Worm (Caenorhabditis elegans) whole organism, mixed stage, embryonic: ENCODE data around the gene C40A11.8.

ENCODE experiments used
- M03D4.4 ChIP-seq: sonication (generic microtip); optimal IDR thresholded peaks from 2 replicates; lab custom pipeline; 2017; ENCODE audit warnings: mild to moderate bottlenecking, missing genetic modification characterization, missing compliant biosample characterization
- bed-3 ChIP-seq: fragments of 200-800 bp; sonication (Bioruptor generic); optimal IDR thresholded peaks from 3 replicates; lab custom pipeline; 2018; ENCODE audit warnings: mild to moderate bottlenecking, missing genetic modification characterization, moderate library complexity, missing compliant biosample characterization
- blmp-1 ChIP-seq: fragments of 150-350 bp; optimal IDR thresholded peaks from 2 replicates; lab custom pipeline; 2014; ENCODE audit warnings: missing biosample characterization, missing genetic modification characterization
- ceh-43 ChIP-seq: fragments of 200-800 bp; sonication (Bioruptor generic); optimal IDR thresholded peaks from 2 replicates; lab custom pipeline; 2018; ENCODE audit warnings: mild to moderate bottlenecking, missing genetic modification characterization, moderate library complexity, missing compliant biosample characterization
- ceh-83 ChIP-seq: fragments of 200-800 bp; sonication (Bioruptor generic); optimal IDR thresholded peaks from 2 replicates; lab custom pipeline; 2018; ENCODE audit warnings: mild to moderate bottlenecking, missing genetic modification characterization, missing compliant biosample characterization
- cnd-1 ChIP-seq: fragments of 200-800 bp; sonication (Bioruptor generic); optimal IDR thresholded peaks from 2 replicates; lab custom pipeline; 2018; ENCODE audit warnings: mild to moderate bottlenecking, missing genetic modification characterization, missing compliant biosample characterization
- drap-1 ChIP-seq: fragments of 200-800 bp; sonication (Bioruptor generic); optimal IDR thresholded peaks from 3 replicates; lab custom pipeline; 2018; ENCODE audit warnings: mild to moderate bottlenecking, missing genetic modification characterization, missing compliant biosample characterization
- elt-3 ChIP-seq: fragments of 150-350 bp; optimal IDR thresholded peaks from 2 replicates; lab custom pipeline; 2014; ENCODE audit warnings: missing biosample characterization, missing genetic modification characterization
- flh-1 ChIP-seq: fragments of 200-800 bp; sonication (Bioruptor generic); optimal IDR thresholded peaks from 2 replicates; lab custom pipeline; 2018; ENCODE audit warnings: mild to moderate bottlenecking, missing genetic modification characterization, moderate library complexity, missing compliant biosample characterization
- ham-2 ChIP-seq: fragments of 200-800 bp; sonication (Bioruptor generic); optimal IDR thresholded peaks from 2 replicates; lab custom pipeline; 2018; ENCODE audit warnings: mild to moderate bottlenecking, missing genetic modification characterization, missing compliant biosample characterization
- hlh-1 ChIP-seq: fragments of 150-350 bp; optimal IDR thresholded peaks from 2 replicates; lab custom pipeline; 2014; ENCODE audit warnings: missing biosample characterization, missing genetic modification reagents, missing genetic modification characterization
- lin-13 ChIP-seq: fragments of 150-350 bp; optimal IDR thresholded peaks from 2 replicates; lab custom pipeline; 2014; ENCODE audit warnings: missing biosample characterization, missing genetic modification characterization
- lin-32 ChIP-seq: fragments of 200-800 bp; sonication (Bioruptor generic); optimal IDR thresholded peaks from 2 replicates; lab custom pipeline; 2018; ENCODE audit warnings: mild to moderate bottlenecking, missing genetic modification characterization, missing compliant biosample characterization
- lsy-2 ChIP-seq: fragments of 150-350 bp; optimal IDR thresholded peaks from 2 replicates; lab custom pipeline; 2014; ENCODE audit warnings: missing biosample characterization, missing genetic modification characterization
- mab-5 ChIP-seq: fragments of 150-350 bp; optimal IDR thresholded peaks from 2 replicates; lab custom pipeline; 2014; ENCODE audit warnings: missing biosample characterization, missing genetic modification characterization
- mep-1 ChIP-seq: fragments of 150-350 bp; optimal IDR thresholded peaks from 2 replicates; lab custom pipeline; 2017; ENCODE audit warnings: missing biosample characterization, missing genetic modification reagents, missing genetic modification characterization, inconsistent platforms
- mls-2 ChIP-seq: sonication (generic microtip); optimal IDR thresholded peaks from 2 replicates; lab custom pipeline; 2016; ENCODE audit warnings: mild to moderate bottlenecking, missing genetic modification characterization, moderate library complexity, missing compliant biosample characterization
- nhr-2 ChIP-seq: fragments of 150-350 bp; optimal IDR thresholded peaks from 2 replicates; lab custom pipeline; 2014; ENCODE audit warnings: missing biosample characterization, missing genetic modification characterization
- nhr-237 ChIP-seq: fragments of 150-350 bp; optimal IDR thresholded peaks from 2 replicates; lab custom pipeline; 2014; ENCODE audit warnings: missing biosample characterization, missing genetic modification characterization
- nhr-28 ChIP-seq: fragments of 150-350 bp; optimal IDR thresholded peaks from 2 replicates; lab custom pipeline; 2014; ENCODE audit warnings: missing biosample characterization, missing genetic modification characterization
- nhr-76 ChIP-seq: sonication (generic microtip); optimal IDR thresholded peaks from 2 replicates; lab custom pipeline; 2017; ENCODE audit warnings: missing biosample characterization, missing genetic modification characterization
- pha-4 ChIP-seq: fragments of 150-350 bp; optimal IDR thresholded peaks from 2 replicates; lab custom pipeline; 2018; ENCODE audit warnings: missing biosample characterization, missing genetic modification reagents, missing genetic modification characterization
- sem-2 ChIP-seq: fragments of 200-800 bp; sonication (Bioruptor generic); optimal IDR thresholded peaks from 2 replicates; lab custom pipeline; 2018; ENCODE audit warnings: mild to moderate bottlenecking, missing genetic modification characterization, missing compliant biosample characterization
- snpc-4 ChIP-seq: fragments of 150-350 bp; optimal IDR thresholded peaks from 2 replicates; lab custom pipeline; 2014; ENCODE audit warnings: missing biosample characterization, missing genetic modification characterization
- sptf-1 ChIP-seq: sonication (generic microtip); optimal IDR thresholded peaks from 2 replicates; lab custom pipeline; 2017; ENCODE audit warnings: mild to moderate bottlenecking, missing genetic modification characterization, moderate library complexity, missing compliant biosample characterization
- tbx-8 ChIP-seq: fragments of 200-800 bp; sonication (Bioruptor generic); optimal IDR thresholded peaks from 2 replicates; lab custom pipeline; 2018; ENCODE audit warnings: mild to moderate bottlenecking, missing genetic modification characterization, moderate library complexity, missing compliant biosample characterization
- unc-120 ChIP-seq: sonication (generic microtip); optimal IDR thresholded peaks from 2 replicates; lab custom pipeline; 2017; ENCODE audit warnings: missing genetic modification characterization, missing compliant biosample characterization; ENCODE audit not compliant: poor library complexity, severe bottlenecking
- unc-39 ChIP-seq: fragments of 150-350 bp; optimal IDR thresholded peaks from 2 replicates; lab custom pipeline; 2014; ENCODE audit warnings: missing biosample characterization, missing genetic modification characterization
- unc-62 ChIP-seq: fragments of 150-350 bp; optimal IDR thresholded peaks from 2 replicates; lab custom pipeline; 2014; ENCODE audit warnings: missing biosample characterization, missing genetic modification reagents, missing genetic modification characterization
- zip-8 ChIP-seq: fragments of 150-350 bp; optimal IDR thresholded peaks from 2 replicates; lab custom pipeline; 2014; ENCODE audit warnings: missing biosample characterization, missing genetic modification characterization
- ztf-11 ChIP-seq: fragments of 150-350 bp; optimal IDR thresholded peaks from 2 replicates; lab custom pipeline; 2014; ENCODE audit warnings: missing biosample characterization, missing genetic modification characterization

Gene C40A11.8

DNA sequence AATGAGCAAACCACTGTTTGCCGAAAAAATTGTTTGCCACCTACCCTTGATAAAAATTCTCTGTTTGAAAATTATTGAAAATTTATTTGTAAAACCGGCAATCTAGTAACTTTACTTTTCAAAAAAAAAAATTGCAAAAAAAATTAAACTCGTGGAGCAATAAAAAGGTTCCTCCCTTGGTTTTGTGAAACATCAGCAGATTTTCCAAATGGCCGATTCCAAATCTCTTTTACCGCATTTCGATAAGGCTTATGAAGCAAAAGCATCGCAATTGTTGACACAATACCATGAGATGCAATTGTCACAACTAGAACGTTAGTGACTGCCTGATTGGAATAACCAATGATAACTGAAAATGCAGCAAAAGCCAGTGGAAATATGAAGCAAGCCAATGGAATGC is 36.2 kb downstream of the C40A11.8 start:
- no peak for TF ChIP-seq lin-13 (tag; lab: Kevin White, UChicago)

ce11 chrII:2112948-2113347 is 37.8 kb downstream of the C40A11.8 start, which contains the start of gene R52.6:
Gene R52.6 (minus strand): TSS chrII:2113048.
- no peak for TF ChIP-seq mls-2
- TF ChIP-seq nhr-2 (tag; lab: Kevin White, UChicago): no peak
- TF ChIP-seq ham-2 (GFP tag; lab: Kevin White, UChicago): no peak
- TF ChIP-seq sem-2 (GFP tag; lab: Kevin White, UChicago): no peak
- TF ChIP-seq cnd-1 (tag; lab: Kevin White, UChicago): no peak
- TF ChIP-seq pha-4 (tag; lab: Kevin White, UChicago): no peak
- TF ChIP-seq sptf-1: no peak
- TF ChIP-seq hlh-1: no peak
- TF ChIP-seq lin-32: no peak
- no peak for TF ChIP-seq unc-39
- TF ChIP-seq M03D4.4 (tag; lab: Kevin White, UChicago): no peak
- no peak for TF ChIP-seq nhr-28
- TF ChIP-seq mep-1 (tag; lab: Kevin White, UChicago): no peak
- no peak for TF ChIP-seq nhr-76
- TF ChIP-seq zip-8 (tag; lab: Kevin White, UChicago): no peak
- no peak for TF ChIP-seq ceh-83 (GFP tag; lab: Kevin White, UChicago)
- TF ChIP-seq bed-3 (GFP tag; lab: Kevin White, UChicago): no peak
- TF ChIP-seq nhr-237 (tag; lab: Kevin White, UChicago): no peak
- no peak for TF ChIP-seq lsy-2
- TF ChIP-seq blmp-1 (tag; lab: Kevin White, UChicago): no peak

DNA sequence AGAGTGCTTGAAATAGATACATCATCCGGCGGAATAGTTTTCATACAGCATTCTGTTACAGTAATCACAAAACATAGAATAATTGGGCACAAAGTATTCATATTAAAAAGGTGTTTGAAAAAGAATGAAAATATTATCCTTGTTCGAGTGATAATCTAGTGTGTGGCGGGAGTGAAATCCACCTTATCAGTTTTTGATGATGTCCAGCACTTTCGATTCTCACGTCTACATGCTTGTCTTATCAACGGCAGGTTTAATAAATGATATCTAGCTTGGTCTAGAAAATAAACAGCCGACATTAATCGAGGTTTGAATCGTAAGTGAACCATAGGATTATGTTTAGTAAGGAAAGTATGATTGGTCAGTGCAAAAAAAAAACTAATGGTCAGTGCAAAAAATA is 40.8 kb downstream of the C40A11.8 start, which contains the start of gene R52.5:
TSS of gene R52.5 (minus strand) at position 101 of the 400 bp plus-strand sequence.
- TF ChIP-seq nhr-28 (no peak), mls-2 (no peak), bed-3 (GFP tag; lab: Kevin White, UChicago) (no peak), pha-4 (tag; lab: Kevin White, UChicago) (no peak), lin-32 (no peak), ztf-11 (tag; lab: Kevin White, UChicago) (no peak), tbx-8 (GFP tag; lab: Kevin White, UChicago) (no peak), unc-39 (no peak), nhr-237 (tag; lab: Kevin White, UChicago) (no peak), ceh-83 (GFP tag; lab: Kevin White, UChicago) (no peak), ham-2 (GFP tag; lab: Kevin White, UChicago) (no peak)

ce11 chrII:2108295-2108694 is 42.4 kb downstream of the C40A11.8 start, which contains the start of gene R52.4:
Gene R52.4 (minus strand): TSS chrII:2108395.
- TF ChIP-seq unc-120 (tag; lab: Kevin White, UChicago) (no peak), ceh-83 (GFP tag; lab: Kevin White, UChicago) (no peak), nhr-76 (no peak), cnd-1 (tag; lab: Kevin White, UChicago) (no peak), elt-3 (tag; lab: Kevin White, UChicago) (no peak), drap-1 (no peak), mab-5 (tag; lab: Kevin White, UChicago) (no peak), nhr-237 (tag; lab: Kevin White, UChicago) (no peak), snpc-4 (tag; lab: Kevin White, UChicago) (no peak), sptf-1 (no peak), zip-8 (tag; lab: Kevin White, UChicago) (no peak), ztf-11 (tag; lab: Kevin White, UChicago) (no peak), unc-62 (GFP tag; lab: Kevin White, UChicago) (no peak), ceh-43 (no peak), flh-1 (no peak), hlh-1 (no peak)
